Worm (Caenorhabditis elegans): ENCODE measurements around the gene F02E11.4.

The F02E11.4 gene

DNA sequence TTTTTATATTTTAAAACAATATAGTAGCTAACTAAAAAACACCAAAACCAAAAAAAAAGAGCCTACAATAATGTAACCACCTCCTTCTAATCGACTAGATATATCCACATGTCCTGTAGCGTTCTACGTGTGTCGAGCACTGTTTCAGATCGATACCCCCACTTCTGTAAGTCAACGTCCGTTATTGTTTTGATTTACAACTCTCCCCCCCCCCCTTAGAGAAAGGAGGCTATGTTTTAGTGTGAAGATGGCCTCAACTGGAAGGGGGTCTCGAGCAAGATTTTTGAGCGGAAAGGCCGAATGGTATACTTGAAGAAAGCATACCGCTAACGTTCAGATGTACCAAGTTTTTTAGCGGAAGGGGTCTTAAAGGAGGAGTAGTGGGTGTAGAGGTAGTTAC, at the start of gene F02E11.4:
Gene F02E11.4 (minus strand): TSS at position 101 of the 400 bp plus-strand sequence.
- TF ChIP-seq sptf-1 (tag; optimal IDR thresholded peaks at IDR 0.05), result no peak

DNA sequence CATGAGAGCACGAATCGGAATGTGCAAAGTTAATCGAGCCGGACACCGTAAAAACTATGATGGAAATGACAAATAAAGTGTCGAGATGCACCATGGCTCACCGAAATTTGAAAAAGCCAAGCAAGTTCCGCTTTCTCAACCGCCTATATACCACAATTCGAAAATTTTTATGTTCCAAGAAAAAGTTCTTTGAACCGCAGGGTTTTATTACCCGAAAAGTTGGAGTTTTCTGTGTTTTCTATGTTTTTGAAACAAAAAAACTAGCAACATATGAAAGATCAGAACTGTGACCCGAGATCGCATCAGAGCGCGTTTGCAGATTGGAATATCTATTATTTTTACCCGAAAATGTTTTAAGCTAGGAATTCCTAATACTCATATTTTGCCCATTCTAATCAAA, 49.5 kb upstream of the F02E11.4 start, which contains the start of gene Y46D2A.3:
Gene Y46D2A.3 (minus strand): TSS at position 101 of the 400 bp plus-strand sequence.
- TF ChIP-seq elt-3 (tag; optimal IDR thresholded peaks at IDR 0.05), result no peak
- no peak for TF ChIP-seq nhr-2 (tag; optimal IDR thresholded peaks at IDR 0.05)
- TF ChIP-seq lsy-2 (tag; optimal IDR thresholded peaks at IDR 0.05), result no peak
- TF ChIP-seq sptf-1 (tag; optimal IDR thresholded peaks at IDR 0.05), result no peak
- TF ChIP-seq hlh-1 (tag; optimal IDR thresholded peaks at IDR 0.05), result no peak
- TF ChIP-seq ceh-43 (GFP tag; optimal IDR thresholded peaks at IDR 0.05), result no peak
- TF ChIP-seq pha-4 (tag; optimal IDR thresholded peaks at IDR 0.05), result no peak
- no peak for TF ChIP-seq ceh-39 (tag; optimal IDR thresholded peaks at IDR 0.05)
- no peak for TF ChIP-seq ham-2 (GFP tag; optimal IDR thresholded peaks at IDR 0.05)
- TF ChIP-seq ztf-11 (tag; optimal IDR thresholded peaks at IDR 0.05), result no peak

DNA sequence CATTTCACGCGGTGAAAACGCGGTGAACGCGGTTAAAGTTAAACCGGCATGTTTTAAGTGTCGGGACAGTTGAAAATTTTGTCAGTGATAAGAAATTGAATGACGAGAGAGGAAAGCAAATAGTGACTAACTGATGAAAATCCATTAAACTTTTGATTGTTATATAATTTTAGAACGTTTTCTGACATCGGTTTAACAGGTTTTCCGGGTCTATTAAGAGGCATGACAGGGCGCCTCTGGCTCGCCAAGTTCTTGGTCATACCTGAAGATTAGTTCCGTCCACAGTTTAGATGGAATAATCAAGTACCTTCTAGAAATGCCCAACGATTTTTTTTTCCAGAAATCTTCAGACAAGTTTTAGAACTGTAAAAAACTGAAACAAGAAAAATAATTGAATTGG, 45.6 kb upstream of the F02E11.4 start, which contains the start of gene Y46D2A.2:
Gene Y46D2A.2 (minus strand): TSS at position 101 of the 400 bp plus-strand sequence.
- TF ChIP-seq snpc-4 (tag; optimal IDR thresholded peaks at IDR 0.05) (no peak), nhr-2 (tag; optimal IDR thresholded peaks at IDR 0.05) (no peak), unc-39 (tag; optimal IDR thresholded peaks at IDR 0.05) (no peak), mab-5 (tag; optimal IDR thresholded peaks at IDR 0.05) (no peak), elt-3 (tag; optimal IDR thresholded peaks at IDR 0.05) (no peak), nhr-237 (tag; optimal IDR thresholded peaks at IDR 0.05) (no peak), sptf-1 (tag; optimal IDR thresholded peaks at IDR 0.05) (no peak), lin-13 (tag; optimal IDR thresholded peaks at IDR 0.05) (no peak), hlh-1 (tag; optimal IDR thresholded peaks at IDR 0.05) (no peak), ceh-39 (tag; optimal IDR thresholded peaks at IDR 0.05) (no peak)

DNA sequence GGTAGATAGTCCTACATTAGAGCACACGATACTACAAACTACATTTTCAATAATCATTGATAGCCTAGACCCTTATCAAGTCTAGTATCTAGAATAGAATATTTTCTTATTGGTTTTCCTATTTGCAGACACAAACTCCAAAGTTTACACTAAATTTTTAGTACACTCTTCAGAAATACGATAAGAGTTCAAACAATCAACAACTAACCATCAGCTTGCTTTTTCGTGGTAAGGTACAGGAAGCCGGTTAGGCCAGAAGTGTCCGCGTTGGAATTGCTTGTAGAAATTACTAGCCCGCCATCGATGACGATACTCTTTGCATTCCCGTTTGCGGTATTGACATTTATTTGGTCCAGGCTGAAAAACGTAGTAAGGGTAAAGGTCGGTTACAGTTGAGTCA, 44.7 kb upstream of the F02E11.4 start, which contains the start of gene Y46D2A.1:
Gene Y46D2A.1 (plus strand): TSS at position 301 of the 400 bp plus-strand sequence.
- no peak for TF ChIP-seq M03D4.4 (tag; optimal IDR thresholded peaks at IDR 0.05)
- no peak for TF ChIP-seq nhr-237 (tag; optimal IDR thresholded peaks at IDR 0.05)
- no peak for TF ChIP-seq sem-2 (GFP tag; optimal IDR thresholded peaks at IDR 0.05)
- TF ChIP-seq tbx-8 (GFP tag; optimal IDR thresholded peaks at IDR 0.05), result no peak
- TF ChIP-seq nhr-76 (tag; optimal IDR thresholded peaks at IDR 0.05), result no peak
- no peak for TF ChIP-seq zip-8 (tag; optimal IDR thresholded peaks at IDR 0.05)
- no peak for TF ChIP-seq elt-1 (tag; optimal IDR thresholded peaks at IDR 0.05; ENCODE audit: borderline replicate concordance, insufficient read depth)

DNA sequence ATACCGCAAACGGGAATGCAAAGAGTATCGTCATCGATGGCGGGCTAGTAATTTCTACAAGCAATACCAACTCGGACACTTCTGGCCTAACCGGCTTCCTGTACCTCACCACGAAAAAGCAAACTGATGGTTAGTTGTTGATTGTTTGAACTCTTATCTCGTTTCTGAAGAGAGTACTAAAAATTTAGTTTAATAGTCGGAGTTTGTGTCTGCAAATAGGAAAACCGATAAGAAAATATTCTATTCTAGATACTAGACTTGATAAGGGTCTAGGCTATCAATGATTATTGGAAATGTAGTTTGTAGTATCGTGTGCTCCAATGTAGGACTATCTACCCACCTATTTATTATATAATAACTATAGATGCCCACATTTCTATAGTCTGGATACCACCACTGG, 41.3 kb upstream of the F02E11.4 start:
- TF ChIP-seq nhr-28 (tag; optimal IDR thresholded peaks at IDR 0.05), result no peak
- TF ChIP-seq ham-2 (GFP tag; optimal IDR thresholded peaks at IDR 0.05), result no peak
- TF ChIP-seq unc-62 (GFP tag; optimal IDR thresholded peaks at IDR 0.05), result no peak
- TF ChIP-seq unc-39 (tag; optimal IDR thresholded peaks at IDR 0.05), result no peak
- TF ChIP-seq ztf-11 (tag; optimal IDR thresholded peaks at IDR 0.05), result no peak
- no peak for TF ChIP-seq elt-1 (tag; optimal IDR thresholded peaks at IDR 0.05; ENCODE audit: borderline replicate concordance, insufficient read depth)
- TF ChIP-seq blmp-1 (tag; optimal IDR thresholded peaks at IDR 0.05), result no peak
- TF ChIP-seq nhr-2 (tag; optimal IDR thresholded peaks at IDR 0.05), result no peak

DNA sequence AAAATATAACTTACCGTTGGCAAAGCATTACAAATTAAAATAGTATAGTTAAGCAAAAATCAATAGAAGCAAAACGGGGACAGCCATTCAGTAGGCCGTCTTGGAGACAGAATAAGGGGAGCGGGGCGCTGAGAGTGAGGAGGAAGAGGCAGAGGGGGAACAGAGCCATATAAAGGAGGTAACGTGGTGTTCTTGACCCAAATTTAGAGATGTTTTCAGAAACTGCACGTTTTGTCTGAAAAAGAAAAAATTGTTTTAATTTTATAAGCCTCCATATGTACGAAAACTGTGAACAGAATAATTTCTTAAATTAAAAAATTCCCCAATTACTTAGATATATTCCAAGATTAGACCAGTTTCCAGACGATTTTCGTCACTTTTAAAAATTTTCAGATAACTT, 35.9 kb upstream of the F02E11.4 start, which contains the start of gene F39E9.6:
Gene F39E9.6 (minus strand): TSS at position 101 of the 400 bp plus-strand sequence.
- no peak for TF ChIP-seq pha-4 (tag; optimal IDR thresholded peaks at IDR 0.05)
- no peak for TF ChIP-seq elt-1 (tag; optimal IDR thresholded peaks at IDR 0.05; ENCODE audit: borderline replicate concordance, insufficient read depth)
- no peak for TF ChIP-seq hlh-1 (tag; optimal IDR thresholded peaks at IDR 0.05)
- TF ChIP-seq mls-2 (tag; optimal IDR thresholded peaks at IDR 0.05), result no peak

DNA sequence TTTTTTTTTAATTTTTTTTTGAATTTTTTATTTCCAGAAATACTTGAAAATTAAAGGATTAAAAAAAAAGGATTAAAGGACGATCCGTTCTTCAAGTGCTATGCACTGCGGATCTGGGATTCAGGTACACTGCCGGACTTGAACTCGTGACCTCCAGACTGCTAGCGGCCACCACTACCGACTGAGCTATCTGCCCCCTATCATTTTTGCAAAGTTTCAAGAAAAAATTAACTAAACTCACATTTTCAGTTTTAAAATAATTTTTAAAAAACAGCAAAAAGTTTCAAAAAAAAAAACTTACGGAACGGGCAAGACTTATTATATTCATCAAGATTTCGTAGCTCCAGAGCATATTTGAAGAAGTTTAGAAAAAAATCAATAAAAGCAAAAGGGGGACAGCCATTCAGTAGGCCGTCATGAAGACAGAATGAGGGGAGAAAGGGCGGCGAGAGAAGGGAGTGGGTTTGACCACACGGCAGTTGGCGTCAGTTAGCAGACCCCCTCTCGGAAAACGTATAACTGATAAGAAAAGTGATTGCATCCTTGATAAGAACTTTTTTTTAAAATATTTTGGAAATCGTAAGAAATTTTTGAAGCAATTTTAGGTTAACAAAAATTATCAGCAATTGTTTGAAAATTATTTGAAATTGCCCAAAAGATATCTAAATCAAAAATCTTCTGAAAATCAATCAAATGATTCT, 33.5 kb upstream of the F02E11.4 start:
- no peak for TF ChIP-seq unc-39 (tag; optimal IDR thresholded peaks at IDR 0.05)
- peak; percentile 72 for TF ChIP-seq hlh-1 (tag; optimal IDR thresholded peaks at IDR 0.05)
- TF ChIP-seq ceh-43 (GFP tag; optimal IDR thresholded peaks at IDR 0.05), result no peak
- no peak for TF ChIP-seq snpc-4 (tag; optimal IDR thresholded peaks at IDR 0.05)
- no peak for TF ChIP-seq lin-32 (GFP tag; optimal IDR thresholded peaks at IDR 0.05)
- no peak for TF ChIP-seq sem-2 (GFP tag; optimal IDR thresholded peaks at IDR 0.05)
- TF ChIP-seq drap-1 (GFP tag; optimal IDR thresholded peaks at IDR 0.05), result no peak
- TF ChIP-seq blmp-1 (tag; optimal IDR thresholded peaks at IDR 0.05), result no peak
- no peak for TF ChIP-seq mls-2 (tag; optimal IDR thresholded peaks at IDR 0.05)
- no peak for TF ChIP-seq M03D4.4 (tag; optimal IDR thresholded peaks at IDR 0.05)
- no peak for TF ChIP-seq pha-4 (tag; optimal IDR thresholded peaks at IDR 0.05)
- TF ChIP-seq lsy-2 (tag; optimal IDR thresholded peaks at IDR 0.05), result no peak
- TF ChIP-seq ceh-83 (GFP tag; optimal IDR thresholded peaks at IDR 0.05), result no peak
- TF ChIP-seq mep-1 (tag; optimal IDR thresholded peaks at IDR 0.05), result no peak
- peak; percentile 4 for TF ChIP-seq unc-120 (tag; optimal IDR thresholded peaks at IDR 0.05; ENCODE audit: poor library complexity, severe bottlenecking)

Measured in whole organism, mixed stage, embryonic.